Fruit fly (Drosophila melanogaster): ENCODE results near the gene PpD3.
A peak's percentile ranks its signal among the peaks of the same experiment; 100 is the strongest.

Gene PpD3

DNA sequence ATGACTTTTGCATAAGTTTGCCTTT lies at the start of gene PpD3:
PpD3 (plus strand) TSS at position 1 of the 25 bp plus-strand sequence.
- TF ChIP-seq psq (optimal IDR thresholded peaks at IDR 0.05): no peak
- TF ChIP-seq CG8478 (optimal IDR thresholded peaks at IDR 0.05): no peak
- TF ChIP-seq EcR (GFP tag; optimal IDR thresholded peaks at IDR 0.05): no peak
- TF ChIP-seq pan (optimal IDR thresholded peaks at IDR 0.05): no peak
- TF ChIP-seq Dll (optimal IDR thresholded peaks at IDR 0.05): no peak

DNA sequence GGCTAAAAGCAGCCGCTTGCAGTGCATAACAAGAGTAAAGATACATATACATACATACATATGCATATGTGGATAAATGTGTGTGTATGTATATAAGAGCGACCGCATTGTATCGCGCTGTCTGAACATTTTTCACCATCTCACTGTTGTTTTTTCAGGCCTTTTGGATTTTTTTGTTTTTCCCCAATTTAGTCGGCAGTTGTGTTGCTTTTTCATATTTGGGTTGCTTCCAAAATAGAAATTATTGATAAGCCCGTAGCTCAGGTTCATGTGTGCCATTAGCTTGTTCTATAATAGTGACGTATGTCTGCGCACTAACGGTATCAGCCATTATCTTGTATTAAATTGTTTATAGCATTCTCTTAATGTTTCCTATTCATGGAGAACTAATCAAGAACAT lies 47.2 kb upstream of the PpD3 start:
- TF ChIP-seq psq (optimal IDR thresholded peaks at IDR 0.05) (no peak), pan (optimal IDR thresholded peaks at IDR 0.05) (no peak), Dll (optimal IDR thresholded peaks at IDR 0.05) (no peak), EcR (GFP tag; optimal IDR thresholded peaks at IDR 0.05) (no peak), CG8478 (optimal IDR thresholded peaks at IDR 0.05) (no peak), usp (GFP tag; optimal IDR thresholded peaks at IDR 0.05) (no peak)

DNA sequence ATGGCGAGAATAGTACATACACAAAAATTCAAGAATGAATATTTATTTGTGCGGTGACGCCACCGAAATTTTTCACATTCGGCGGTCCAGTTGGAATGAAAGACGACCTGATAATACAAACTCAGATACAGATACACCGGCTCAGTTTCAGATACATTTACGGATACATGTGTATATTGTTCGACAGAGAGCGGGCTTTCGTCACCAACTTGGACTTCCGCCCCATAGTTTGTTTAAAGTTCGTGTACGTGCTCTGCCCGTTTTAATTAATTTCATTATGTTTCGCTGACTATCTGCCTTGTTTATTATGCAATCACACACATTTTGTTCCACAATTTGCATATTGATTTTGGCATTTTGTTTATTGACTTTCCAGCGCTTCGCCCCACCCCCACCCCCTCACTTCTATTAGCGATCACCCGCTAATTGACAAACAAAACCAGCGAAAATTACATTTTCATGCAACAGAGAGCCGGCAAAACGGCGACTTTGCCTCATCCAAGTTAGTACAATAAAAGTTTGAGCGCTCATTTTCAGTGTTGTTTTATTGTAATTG lies 46.4 kb upstream of the PpD3 start:
- TF ChIP-seq CG8478 (optimal IDR thresholded peaks at IDR 0.05): no peak
- no peak for TF ChIP-seq pan (optimal IDR thresholded peaks at IDR 0.05)
- no peak for TF ChIP-seq Dll (optimal IDR thresholded peaks at IDR 0.05)
- TF ChIP-seq EcR (GFP tag; optimal IDR thresholded peaks at IDR 0.05): no peak
- no peak for TF ChIP-seq psq (optimal IDR thresholded peaks at IDR 0.05)
- TF ChIP-seq usp (GFP tag; optimal IDR thresholded peaks at IDR 0.05): no peak

DNA sequence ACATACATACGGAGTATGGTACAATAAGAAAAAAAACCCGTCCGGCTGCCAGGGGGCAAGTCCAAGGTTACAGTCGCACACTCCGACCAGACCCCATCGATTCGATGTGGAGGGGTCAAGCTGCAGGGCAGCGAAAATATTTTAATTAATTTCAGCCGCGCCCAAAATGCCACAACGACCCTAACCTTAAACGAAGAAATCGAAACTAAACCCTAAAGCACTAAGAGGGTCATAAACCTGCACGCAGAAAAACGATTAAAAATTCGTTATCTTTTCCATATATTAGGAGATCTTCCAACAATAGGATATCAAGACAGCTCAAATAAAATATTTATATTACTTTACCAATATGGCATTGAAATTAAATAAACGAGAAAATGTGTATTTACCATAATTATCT lies 45.8 kb upstream of the PpD3 start:
- TF ChIP-seq EcR (GFP tag; optimal IDR thresholded peaks at IDR 0.05) (no peak), usp (GFP tag; optimal IDR thresholded peaks at IDR 0.05) (no peak), pan (optimal IDR thresholded peaks at IDR 0.05) (no peak), psq (optimal IDR thresholded peaks at IDR 0.05) (no peak), CG8478 (optimal IDR thresholded peaks at IDR 0.05) (no peak), Dll (optimal IDR thresholded peaks at IDR 0.05) (no peak)

DNA sequence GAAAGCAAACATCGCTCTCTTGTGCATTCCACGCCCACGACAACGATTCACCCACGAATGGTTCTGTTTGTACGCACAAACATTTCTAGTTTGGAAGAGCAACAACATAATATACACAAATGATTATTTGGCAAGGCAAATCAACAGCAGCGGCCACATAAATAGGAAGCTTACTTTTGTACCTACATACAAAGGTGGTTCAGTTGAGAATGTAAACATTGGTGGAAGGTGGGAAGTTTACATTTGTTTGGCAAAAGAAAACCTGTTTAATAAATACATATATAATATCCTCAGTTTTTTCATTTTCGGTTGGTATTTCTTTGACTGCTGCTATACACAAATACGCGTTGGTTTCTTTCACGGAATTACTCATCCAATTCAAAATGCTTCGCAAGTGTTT lies 45.1 kb upstream of the PpD3 start:
- TF ChIP-seq usp (GFP tag; optimal IDR thresholded peaks at IDR 0.05): no peak
- no peak for TF ChIP-seq Dll (optimal IDR thresholded peaks at IDR 0.05)
- no peak for TF ChIP-seq psq (optimal IDR thresholded peaks at IDR 0.05)
- TF ChIP-seq EcR (GFP tag; optimal IDR thresholded peaks at IDR 0.05): no peak

DNA sequence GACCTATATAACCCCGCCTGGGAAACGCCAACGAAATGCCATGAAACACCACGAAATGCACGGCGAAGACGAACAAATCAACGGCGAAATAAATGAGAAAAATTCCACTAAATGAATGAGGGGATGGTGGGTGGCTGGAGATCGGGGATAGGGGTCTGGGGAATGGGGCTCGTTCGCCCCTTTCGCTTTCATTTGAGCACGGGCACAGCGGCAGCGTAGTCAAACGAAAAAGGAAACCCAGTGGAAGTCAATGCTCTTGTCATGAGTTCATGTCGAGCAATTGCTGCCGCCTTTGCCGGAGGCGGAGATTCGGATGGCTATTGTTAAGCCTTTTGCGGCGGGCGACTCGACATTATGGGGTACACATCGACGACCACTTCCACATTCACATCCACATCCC lies 44.4 kb upstream of the PpD3 start:
- TF ChIP-seq Dll (optimal IDR thresholded peaks at IDR 0.05) (no peak), usp (GFP tag; optimal IDR thresholded peaks at IDR 0.05) (no peak), pan (optimal IDR thresholded peaks at IDR 0.05) (no peak), CG8478 (optimal IDR thresholded peaks at IDR 0.05) (no peak), EcR (GFP tag; optimal IDR thresholded peaks at IDR 0.05) (no peak), psq (optimal IDR thresholded peaks at IDR 0.05) (no peak)

DNA sequence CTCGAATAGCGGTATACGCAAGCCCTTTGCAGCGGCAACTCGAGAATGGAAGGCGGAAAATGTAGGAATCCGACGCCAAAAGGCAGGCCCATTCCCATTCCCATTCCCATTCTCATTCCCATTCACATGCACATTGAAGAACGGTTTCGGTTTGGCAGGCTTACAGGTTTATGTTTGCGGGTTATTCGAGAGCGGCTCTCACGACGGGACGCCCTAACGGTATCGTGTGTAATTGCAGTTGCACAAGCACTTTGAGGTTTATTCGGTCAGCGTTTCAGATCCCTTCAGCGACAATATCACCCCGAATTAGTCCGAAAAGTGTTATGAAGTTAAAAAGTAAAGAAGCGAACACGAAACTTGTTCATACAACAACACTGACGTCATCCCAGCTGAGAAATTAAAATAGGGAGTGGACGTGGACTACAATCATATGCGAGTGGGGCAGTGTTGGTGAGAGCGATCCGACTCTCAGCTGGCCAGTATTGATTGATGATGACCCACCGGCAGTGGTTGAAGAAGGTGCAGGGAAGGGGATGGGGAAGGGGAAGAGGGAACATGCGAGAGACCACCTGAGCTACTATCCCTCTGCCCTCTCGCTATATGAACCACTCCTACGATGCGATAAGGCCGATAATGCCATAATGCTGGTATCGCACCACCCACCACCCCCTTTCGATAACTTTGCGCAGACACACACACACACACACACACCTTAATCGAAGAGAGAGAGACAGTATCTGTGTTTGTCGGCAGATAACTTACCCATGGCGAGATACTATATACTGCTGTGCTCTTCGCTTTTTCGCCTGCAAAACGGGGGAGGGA lies 43.3 kb upstream of the PpD3 start:
- TF ChIP-seq Dll (optimal IDR thresholded peaks at IDR 0.05) (peak; percentile 14), CG8478 (optimal IDR thresholded peaks at IDR 0.05) (peak; percentile 30), usp (GFP tag; optimal IDR thresholded peaks at IDR 0.05) (no peak), pan (optimal IDR thresholded peaks at IDR 0.05) (no peak), psq (optimal IDR thresholded peaks at IDR 0.05) (no peak)

DNA sequence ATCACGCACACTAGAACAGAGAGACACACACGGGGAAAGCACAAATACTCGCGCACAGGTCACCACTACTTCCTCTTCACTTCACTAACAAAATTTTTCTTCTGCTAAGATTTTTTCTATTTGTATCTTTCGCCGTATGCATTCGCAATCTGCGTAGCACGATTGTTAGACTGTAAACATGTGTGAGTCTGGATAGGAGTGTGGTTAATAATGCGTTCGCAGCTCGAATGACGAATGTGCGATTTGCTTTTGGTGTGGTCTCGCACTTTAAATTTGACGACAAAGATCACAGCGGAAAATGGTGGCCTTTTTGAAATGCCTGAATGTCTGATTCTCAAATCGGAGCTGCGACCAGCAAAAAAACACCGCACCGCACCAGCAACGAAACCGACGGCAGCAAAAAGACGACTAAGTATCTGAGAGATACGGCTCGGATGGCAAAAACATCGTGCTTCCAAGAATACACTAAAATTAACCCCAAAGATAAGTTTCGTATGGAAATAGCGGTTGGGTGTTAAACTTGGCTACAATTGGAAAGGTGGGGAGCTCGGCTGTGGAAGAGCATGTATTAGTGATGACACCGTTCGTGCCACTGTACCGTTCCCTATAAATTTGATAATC lies 42.6 kb upstream of the PpD3 start, which contains the start of gene Unc-115a:
Unc-115a (minus strand) TSS at position 410 of the 621 bp plus-strand sequence.
- TF ChIP-seq psq (optimal IDR thresholded peaks at IDR 0.05) (no peak), CG8478 (optimal IDR thresholded peaks at IDR 0.05) (no peak), usp (GFP tag; optimal IDR thresholded peaks at IDR 0.05) (no peak), Dll (optimal IDR thresholded peaks at IDR 0.05) (no peak), pan (optimal IDR thresholded peaks at IDR 0.05) (no peak), EcR (GFP tag; optimal IDR thresholded peaks at IDR 0.05) (no peak)

DNA sequence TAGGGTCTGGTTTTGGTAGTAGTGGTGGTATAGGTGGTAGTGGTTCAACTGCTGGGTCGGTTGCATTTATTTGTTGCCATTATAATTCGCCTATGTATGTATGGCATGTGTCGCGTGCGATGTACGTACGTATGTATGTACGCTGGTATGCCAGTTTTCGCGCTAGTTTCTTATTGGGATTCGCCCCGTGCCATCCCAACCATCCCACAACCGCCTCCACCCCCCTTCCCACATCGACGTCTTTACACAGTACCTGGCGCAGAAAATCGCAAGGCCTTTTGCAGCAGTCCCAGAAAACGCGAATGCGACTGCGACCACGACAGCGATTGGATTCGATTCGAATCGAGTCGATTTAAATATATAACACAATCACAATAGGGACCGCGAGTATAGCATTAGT lies 37.4 kb upstream of the PpD3 start:
- TF ChIP-seq psq (optimal IDR thresholded peaks at IDR 0.05) (no peak), usp (GFP tag; optimal IDR thresholded peaks at IDR 0.05) (no peak), pan (optimal IDR thresholded peaks at IDR 0.05) (no peak), EcR (GFP tag; optimal IDR thresholded peaks at IDR 0.05) (no peak), CG8478 (optimal IDR thresholded peaks at IDR 0.05) (no peak), Dll (optimal IDR thresholded peaks at IDR 0.05) (no peak)

DNA sequence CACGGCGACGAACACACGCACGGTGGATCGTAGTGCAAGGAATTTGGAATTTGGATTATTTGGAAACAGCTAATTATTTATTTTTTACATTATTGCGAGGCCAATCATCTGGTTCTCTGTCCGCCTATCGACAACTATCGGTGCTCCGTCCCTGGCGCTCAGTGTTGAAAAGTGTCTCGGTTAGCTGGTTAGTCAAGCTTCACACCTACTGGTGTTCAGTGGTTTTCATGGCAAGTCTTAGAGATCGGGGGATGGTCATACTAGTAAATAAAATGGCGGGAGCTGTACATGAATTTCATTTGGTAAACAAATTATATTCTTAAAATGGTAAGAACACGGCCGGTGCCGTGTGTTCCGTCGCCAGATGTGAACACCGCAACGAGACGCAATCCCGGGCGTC lies 36.8 kb upstream of the PpD3 start, which contains the start of the genes trbd and dmt:
trbd (minus strand) TSS at position 152 of the 400 bp plus-strand sequence.
dmt (plus strand) TSS at position 257 of the 400 bp plus-strand sequence.
- TF ChIP-seq usp (GFP tag; optimal IDR thresholded peaks at IDR 0.05) (no peak), CG8478 (optimal IDR thresholded peaks at IDR 0.05) (no peak), Dll (optimal IDR thresholded peaks at IDR 0.05) (no peak), EcR (GFP tag; optimal IDR thresholded peaks at IDR 0.05) (no peak), psq (optimal IDR thresholded peaks at IDR 0.05) (no peak), pan (optimal IDR thresholded peaks at IDR 0.05) (no peak)

DNA sequence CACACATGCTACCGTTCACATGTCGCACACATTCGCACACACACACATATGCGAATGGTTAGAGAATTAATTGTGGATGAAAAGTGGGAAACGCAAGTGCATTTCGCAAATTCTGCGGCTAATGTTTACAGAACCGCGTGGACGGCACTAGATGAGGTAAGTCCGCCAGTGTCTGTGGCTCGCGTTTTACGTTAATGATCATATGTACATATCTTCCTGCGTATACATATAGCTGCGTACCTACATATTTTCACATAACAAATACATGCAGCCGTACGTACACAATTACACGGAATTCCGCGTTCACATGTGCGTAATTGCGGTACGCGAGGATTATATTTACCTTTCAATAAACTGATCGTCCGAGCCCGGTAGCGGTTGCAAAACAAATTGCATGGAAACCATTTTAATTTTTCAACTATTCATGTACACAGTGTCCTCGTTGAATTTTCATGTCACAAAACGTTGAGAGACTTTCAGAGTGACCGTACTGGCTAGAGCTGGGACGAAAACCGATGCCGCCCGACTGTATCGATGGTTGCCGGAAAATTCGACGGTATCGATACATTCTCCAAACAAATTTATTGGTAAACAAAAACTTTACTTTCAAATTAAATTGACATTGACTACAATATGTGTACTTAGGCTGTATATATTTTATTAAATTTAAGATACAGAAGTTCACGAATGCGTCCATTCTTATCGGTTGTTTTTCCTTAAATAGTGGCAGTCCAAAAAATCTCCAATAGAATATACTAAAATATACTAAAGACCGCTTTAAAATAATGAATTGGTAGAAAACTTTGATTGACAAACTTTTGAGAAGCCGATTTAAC lies 22.3 kb upstream of the PpD3 start, which contains the start of gene hyd:
hyd (minus strand) TSS at position 495 of the 836 bp plus-strand sequence.
- TF ChIP-seq pan (optimal IDR thresholded peaks at IDR 0.05) (no peak), CG8478 (optimal IDR thresholded peaks at IDR 0.05) (peak; percentile 21)

DNA sequence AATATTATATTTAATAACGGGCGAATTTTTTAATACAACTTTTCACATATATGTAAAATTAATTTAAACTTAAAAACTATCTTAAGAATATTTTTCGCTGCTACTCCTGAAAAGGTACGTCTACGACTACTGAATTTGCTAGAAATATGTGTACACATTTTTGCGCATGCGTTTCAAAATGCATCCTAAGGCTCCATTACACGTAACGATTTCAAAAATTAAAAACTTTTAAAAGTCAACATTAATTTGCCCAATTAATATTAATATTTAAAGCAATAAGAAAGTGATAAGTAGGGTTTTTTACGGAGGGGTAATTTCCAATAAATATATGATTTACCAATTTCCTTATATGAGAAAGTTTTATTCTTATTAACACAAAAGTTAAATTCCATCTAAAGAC lies 16.9 kb upstream of the PpD3 start, which contains the start of gene FoxP:
FoxP (minus strand) TSS at position 89 of the 400 bp plus-strand sequence.
- TF ChIP-seq EcR (GFP tag; optimal IDR thresholded peaks at IDR 0.05) (no peak), usp (GFP tag; optimal IDR thresholded peaks at IDR 0.05) (no peak)
